Fruit fly (Drosophila melanogaster) Kc167 (cell line): ENCODE measurements around the gene Eip74EF.

Experiments
- Myc ChIP-seq: fragments of >200 bp; optimal IDR thresholded peaks from 2 replicates; lab custom pipeline; 2017; ENCODE audit warnings: missing external identifiers
- Sin3A ChIP-seq: fragments of >200 bp; optimal IDR thresholded peaks from 2 replicates; lab custom pipeline; 2018; ENCODE audit warnings: missing external identifiers
- h ChIP-seq: fragments of >200 bp; optimal IDR thresholded peaks from 3 replicates; lab custom pipeline; 2018; ENCODE audit warnings: missing external identifiers
- insv ChIP-seq: fragments of >200 bp; optimal IDR thresholded peaks from 3 replicates; lab custom pipeline; 2018; ENCODE audit warnings: missing external identifiers
- psq ChIP-seq: fragments of >200 bp; optimal IDR thresholded peaks from 2 replicates; lab custom pipeline; 2017; ENCODE audit warnings: missing external identifiers
- ttk ChIP-seq: sonication (Bioruptor generic); optimal IDR thresholded peaks from 2 replicates; lab custom pipeline; 2017; ENCODE audit warnings: missing external identifiers

DNA sequence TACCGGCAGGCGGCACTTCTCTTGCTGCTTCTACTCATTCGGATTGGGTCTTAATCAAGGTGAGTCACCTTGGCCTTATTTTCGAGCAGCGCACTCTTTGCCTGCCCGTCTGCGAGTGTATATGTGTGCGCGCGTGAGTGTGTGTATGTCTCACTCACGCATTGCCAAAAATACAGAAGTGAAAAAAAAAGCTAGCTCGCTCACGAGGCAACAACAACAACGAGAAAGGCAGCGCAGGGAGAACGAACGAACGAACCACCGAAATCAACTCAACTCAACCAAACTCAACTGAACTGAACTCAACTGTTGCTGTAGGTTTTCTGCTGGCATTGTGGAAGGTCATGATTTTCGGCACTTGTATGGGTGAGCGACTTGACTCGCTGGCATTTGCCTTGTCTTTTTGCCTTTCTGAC is 5.1 kb downstream of the Eip74EF start:
- no peak for TF ChIP-seq ttk (lab: Kevin White, UChicago)
- no peak for TF ChIP-seq psq (lab: Kevin White, UChicago)
- TF ChIP-seq Sin3A (lab: Kevin White, UChicago): no peak
- no peak for TF ChIP-seq h
- no peak for TF ChIP-seq insv (lab: Kevin White, UChicago)
- TF ChIP-seq Myc (lab: Kevin White, UChicago): no peak
